Worm (Caenorhabditis elegans): ENCODE results near the gene Y46E12BL.2.

Gene Y46E12BL.2

DNA sequence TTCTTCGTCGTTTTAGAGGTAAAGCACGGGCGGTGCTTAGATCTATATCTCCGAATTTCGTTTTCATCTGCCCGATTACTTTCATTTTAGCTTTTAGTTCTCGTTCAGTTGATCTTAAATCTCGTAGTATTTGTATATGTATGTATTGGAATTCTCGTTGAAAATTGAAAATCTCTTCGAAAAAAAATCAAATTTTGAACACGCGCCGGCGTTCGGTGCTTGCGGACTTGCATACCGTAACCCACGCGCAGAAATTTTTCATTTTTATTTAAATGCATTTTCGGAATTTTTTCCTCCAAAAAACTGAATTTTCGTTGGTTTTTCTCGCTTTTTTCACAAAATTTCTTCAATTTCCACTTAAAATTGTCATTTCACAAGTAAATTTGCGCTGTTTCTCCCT, 24.6 kb upstream of the Y46E12BL.2 start:
- TF ChIP-seq R02D3.7 (tag; optimal IDR thresholded peaks at IDR 0.05) (no peak), nhr-25 (tag; optimal IDR thresholded peaks at IDR 0.05) (peak; percentile 20), nhr-76 (tag; optimal IDR thresholded peaks at IDR 0.05) (no peak)

DNA sequence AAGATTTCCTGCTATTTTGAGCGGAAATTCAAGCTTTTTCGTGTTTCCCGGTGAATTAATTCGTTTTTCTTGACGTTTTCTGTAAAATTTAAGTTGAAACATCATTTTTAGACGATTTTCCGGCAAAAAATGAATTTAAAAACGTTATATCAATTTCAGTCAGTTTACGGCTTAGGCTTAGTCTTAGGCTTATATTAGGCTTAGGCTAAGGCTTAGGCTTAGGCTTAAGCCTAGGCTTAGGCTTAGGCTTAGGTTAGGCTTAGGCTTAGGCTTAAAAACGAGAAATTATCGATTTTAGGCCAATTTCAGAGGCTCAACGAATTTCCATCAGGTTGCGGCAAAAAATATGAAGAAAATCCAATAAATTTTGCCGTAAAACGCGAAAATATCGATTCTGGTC, 23.9 kb upstream of the Y46E12BL.2 start:
- TF ChIP-seq nhr-12 (tag; optimal IDR thresholded peaks at IDR 0.05) (no peak), zag-1 (tag; optimal IDR thresholded peaks at IDR 0.05) (no peak), mdl-1 (tag; optimal IDR thresholded peaks at IDR 0.05) (no peak), fos-1 (tag; optimal IDR thresholded peaks at IDR 0.05) (no peak), nhr-237 (tag; optimal IDR thresholded peaks at IDR 0.05) (no peak), snpc-4 (tag; optimal IDR thresholded peaks at IDR 0.05) (no peak), nfya-1 (tag; optimal IDR thresholded peaks at IDR 0.05; ENCODE audit: insufficient read depth) (no peak), elt-3 (tag; optimal IDR thresholded peaks at IDR 0.05) (no peak), daf-12 (tag; optimal IDR thresholded peaks at IDR 0.05) (no peak), unc-62 (GFP tag; optimal IDR thresholded peaks at IDR 0.05) (no peak), aly-2 (tag; optimal IDR thresholded peaks at IDR 0.05) (no peak), nhr-67 (tag; optimal IDR thresholded peaks at IDR 0.05) (no peak), nhr-28 (tag; optimal IDR thresholded peaks at IDR 0.05) (no peak)

DNA sequence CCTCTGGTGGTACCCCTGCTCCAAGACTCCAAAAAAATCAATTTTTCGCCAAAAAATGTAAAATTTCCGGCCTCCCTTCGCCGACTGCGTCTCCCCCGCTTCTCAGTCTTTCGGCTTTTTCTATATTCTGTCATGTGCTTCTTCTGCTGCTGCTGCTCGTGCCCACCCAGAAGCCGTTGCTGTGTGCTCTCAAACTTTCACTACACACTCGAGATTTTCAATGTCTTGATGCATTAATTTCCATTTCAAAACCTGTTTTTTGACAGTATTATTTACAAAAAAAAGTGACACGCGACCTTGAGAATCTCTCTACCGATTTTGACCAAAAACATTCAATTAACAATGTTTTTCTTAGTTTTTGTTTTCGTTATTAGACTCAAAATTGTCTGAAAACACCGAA, 23.4 kb upstream of the Y46E12BL.2 start:
- TF ChIP-seq nhr-25 (tag; optimal IDR thresholded peaks at IDR 0.05) (peak; percentile 36), nfya-1 (tag; optimal IDR thresholded peaks at IDR 0.05; ENCODE audit: insufficient read depth) (peak; percentile 44), eor-1 (tag; optimal IDR thresholded peaks at IDR 0.05) (no peak), pha-4 (tag; optimal IDR thresholded peaks at IDR 0.05) (no peak), nhr-43 (tag; optimal IDR thresholded peaks at IDR 0.05; ENCODE audit: poor library complexity, severe bottlenecking) (no peak), lin-39 (tag; optimal IDR thresholded peaks at IDR 0.05) (peak; percentile 40)

DNA sequence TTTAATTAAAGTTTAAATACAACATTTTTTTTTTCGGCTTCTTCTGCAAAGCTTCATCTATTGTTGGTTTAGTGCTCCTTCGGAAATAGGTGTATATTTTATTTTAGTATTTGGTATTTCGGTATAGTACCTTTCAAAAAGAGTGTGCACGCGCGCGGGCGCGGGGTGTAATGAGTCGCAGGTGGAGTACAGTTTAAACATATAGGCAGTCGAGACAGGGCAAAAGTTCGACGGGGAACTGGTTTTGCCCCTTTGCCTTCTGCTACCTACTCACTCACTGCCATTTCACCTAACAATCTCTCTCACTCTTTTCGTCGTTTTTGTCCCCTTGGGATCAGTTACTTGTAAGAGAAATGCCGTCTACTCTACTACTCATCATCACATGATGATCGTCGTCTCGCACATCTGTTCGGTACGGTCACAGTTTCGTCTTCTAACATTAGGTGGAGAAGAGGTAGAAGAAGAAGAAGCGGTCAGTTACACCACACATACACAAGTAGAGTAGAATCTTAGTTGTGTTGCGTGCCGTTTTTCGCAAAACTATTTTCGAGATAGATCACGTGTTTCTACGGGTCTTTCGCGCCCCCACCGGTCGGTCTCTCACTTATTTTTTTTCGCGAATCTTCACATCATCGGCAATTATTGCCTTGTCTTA, 20.4 kb upstream of the Y46E12BL.2 start:
- TF ChIP-seq jun-1 (tag; optimal IDR thresholded peaks at IDR 0.05) (peak; percentile 1), pha-4 (tag; optimal IDR thresholded peaks at IDR 0.05) (peak; percentile 30), nfya-1 (tag; optimal IDR thresholded peaks at IDR 0.05; ENCODE audit: insufficient read depth) (peak; percentile 8), skn-1 (tag; optimal IDR thresholded peaks at IDR 0.05) (no peak), nhr-23 (tag; optimal IDR thresholded peaks at IDR 0.05) (peak; percentile 32), ama-1 (optimal IDR thresholded peaks at IDR 0.05) (peak; percentile 17), lin-39 (tag; optimal IDR thresholded peaks at IDR 0.05) (peak; percentile 2), tbx-2 (tag; optimal IDR thresholded peaks at IDR 0.05) (no peak), egl-27 (tag; optimal IDR thresholded peaks at IDR 0.05) (no peak), ceh-28 (tag; optimal IDR thresholded peaks at IDR 0.05) (peak; percentile 10), nhr-25 (tag; optimal IDR thresholded peaks at IDR 0.05) (peak; percentile 82), mml-1 (tag; optimal IDR thresholded peaks at IDR 0.05) (no peak), hmg-11 (tag; optimal IDR thresholded peaks at IDR 0.05) (peak; percentile 21), lin-15B (tag; optimal IDR thresholded peaks at IDR 0.05) (no peak), elt-1 (tag; optimal IDR thresholded peaks at IDR 0.05) (no peak)

DNA sequence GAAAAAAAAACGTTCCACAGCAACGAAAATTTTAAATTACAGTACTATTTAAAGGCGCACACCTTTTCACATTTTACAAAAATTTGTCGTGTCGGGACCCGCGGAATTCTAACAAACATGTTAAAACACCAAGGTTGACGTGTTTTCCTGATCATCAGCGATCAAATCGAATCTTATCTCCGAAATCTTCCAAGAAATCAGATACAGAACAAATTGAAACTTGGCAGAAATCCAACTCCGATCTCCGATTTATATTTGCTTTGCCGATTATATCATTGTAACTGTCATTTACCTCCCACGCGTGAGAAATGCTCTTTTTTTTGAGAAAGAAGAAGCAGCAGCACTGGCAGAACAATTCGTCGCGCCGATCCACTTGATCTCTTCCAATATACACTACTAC, 19.0 kb upstream of the Y46E12BL.2 start:
- TF ChIP-seq nhr-23 (tag; optimal IDR thresholded peaks at IDR 0.05) (peak; percentile 45), skn-1 (tag; optimal IDR thresholded peaks at IDR 0.05) (no peak), eor-1 (tag; optimal IDR thresholded peaks at IDR 0.05) (no peak), ceh-16 (tag; optimal IDR thresholded peaks at IDR 0.05) (no peak), lsy-12 (tag; optimal IDR thresholded peaks at IDR 0.05) (no peak), elt-1 (tag; optimal IDR thresholded peaks at IDR 0.05) (peak; percentile 96), jun-1 (tag; optimal IDR thresholded peaks at IDR 0.05) (no peak), nhr-67 (tag; optimal IDR thresholded peaks at IDR 0.05) (no peak), unc-62 (GFP tag; optimal IDR thresholded peaks at IDR 0.05) (no peak), snpc-4 (tag; optimal IDR thresholded peaks at IDR 0.05) (no peak), ZK546.5 (tag; optimal IDR thresholded peaks at IDR 0.05) (no peak), nfya-1 (tag; optimal IDR thresholded peaks at IDR 0.05; ENCODE audit: insufficient read depth) (no peak), egl-5 (tag; optimal IDR thresholded peaks at IDR 0.05) (no peak)

Data from whole organism, L3 larva.